Worm (Caenorhabditis elegans) whole organism, mixed stage, embryonic: ENCODE data around the gene math-45.
"Not testable (repeated sequence)": the region's sequence is repeated elsewhere in the genome, so short reads cannot be mapped to it uniquely, and the experiment has no call there.

Experiments used
- mep-1 ChIP-seq: fragments of 150-350 bp; optimal IDR thresholded peaks from 2 replicates; lab custom pipeline; 2017; ENCODE audit warnings: missing biosample characterization, missing genetic modification reagents, missing genetic modification characterization, inconsistent platforms
- nhr-12 ChIP-seq: fragments of 150-350 bp; optimal IDR thresholded peaks from 2 replicates; lab custom pipeline; 2014; ENCODE audit warnings: missing biosample characterization, missing genetic modification characterization
- nhr-28 ChIP-seq: fragments of 150-350 bp; optimal IDR thresholded peaks from 2 replicates; lab custom pipeline; 2014; ENCODE audit warnings: missing biosample characterization, missing genetic modification characterization

DNA sequence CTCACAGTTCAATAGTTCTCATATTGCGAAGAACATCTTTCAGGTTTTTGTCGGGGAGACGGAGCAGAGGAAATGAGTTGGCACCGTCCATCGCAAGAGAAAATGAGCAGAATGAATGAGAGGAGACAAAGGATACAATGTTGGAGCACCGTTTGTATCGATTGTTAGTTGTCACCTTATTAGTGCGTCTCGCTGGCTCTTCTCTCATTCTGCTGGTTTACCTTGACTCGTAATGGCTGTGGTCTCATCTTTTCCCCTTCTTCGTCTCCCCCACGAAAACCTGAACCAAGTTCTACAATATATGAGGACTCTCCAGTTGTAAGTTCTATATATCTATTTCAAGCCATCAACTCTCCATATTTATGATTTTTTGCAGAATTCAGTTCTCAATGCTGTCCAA is 39.0 kb upstream of the math-45 start, which contains the start of the genes fbxb-54 and fbxb-50:
- not testable (repeated sequence) for TF ChIP-seq nhr-12 (tag; lab: Kevin White, UChicago); mep-1; nhr-28 (tag; lab: Kevin White, UChicago)
